Fruit fly (Drosophila melanogaster): ENCODE results near the gene Qsox4.

DNA sequence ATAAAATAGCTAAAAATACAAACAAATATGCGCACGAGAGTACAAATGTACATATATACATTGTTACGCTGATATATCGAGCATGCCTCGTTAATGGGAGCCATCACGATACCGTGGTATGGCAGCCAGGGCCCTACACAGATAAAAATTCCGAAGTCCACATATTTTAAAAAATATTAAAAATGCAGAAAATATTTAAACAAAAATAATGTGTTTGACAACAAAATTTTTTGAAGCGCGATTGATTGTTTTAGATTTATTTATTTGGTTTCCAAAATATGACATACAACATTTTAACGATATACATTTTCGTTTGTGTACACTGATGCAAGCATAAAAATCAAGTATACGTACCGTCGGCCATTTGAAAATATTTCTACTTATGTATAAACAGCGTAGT lies 24.2 kb downstream of the Qsox4 start:
- TF ChIP-seq CG1529 (GFP tag; optimal IDR thresholded peaks at IDR 0.05), result no peak
- TF ChIP-seq jigr1 (GFP tag; IDR thresholded peaks at IDR 0.05), result peak; percentile 60; the same call in 1 of the 3 replicates
- no peak for TF ChIP-seq Trl (optimal IDR thresholded peaks at IDR 0.05)
- peak; percentile 64 for TF ChIP-seq Trl (GFP tag; optimal IDR thresholded peaks at IDR 0.05)
- peak; percentile 63 for TF ChIP-seq Deaf1 (tag; optimal IDR thresholded peaks at IDR 0.05)
- TF ChIP-seq gfzf (GFP tag; optimal IDR thresholded peaks at IDR 0.05), result no peak
- TF ChIP-seq CG7745 (tag; optimal IDR thresholded peaks at IDR 0.05), result no peak

Data from whole organism, embryonic.